Worm (Caenorhabditis elegans): ENCODE results near the gene F20C5.5.

DNA sequence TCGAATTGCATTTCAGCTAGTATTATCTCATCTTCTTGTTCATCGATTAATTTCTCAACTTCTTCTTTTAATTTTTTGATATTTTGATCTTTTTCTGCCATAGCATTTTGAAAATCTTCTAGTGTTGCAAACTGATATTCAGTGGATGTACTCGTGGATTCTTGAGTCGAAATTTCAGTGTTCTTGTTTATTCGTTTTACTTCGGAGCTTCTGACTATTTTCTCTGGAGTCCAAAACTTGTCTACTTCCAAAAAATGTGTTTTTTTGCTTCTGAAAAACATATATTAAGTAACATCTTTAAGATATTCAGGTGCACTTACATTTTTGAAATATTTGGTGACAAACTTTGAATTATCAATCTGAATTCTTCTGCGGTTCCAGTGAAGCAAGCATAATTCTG, at the start of gene F20C5.5:
- no peak for TF ChIP-seq unc-86 (tag; optimal IDR thresholded peaks at IDR 0.05)
- no peak for TF ChIP-seq ama-1 (optimal IDR thresholded peaks at IDR 0.05)
- TF ChIP-seq ceh-31 (tag; optimal IDR thresholded peaks at IDR 0.05) = no peak
- no peak for TF ChIP-seq tbx-7 (tag; optimal IDR thresholded peaks at IDR 0.05)
- TF ChIP-seq K02D7.2 (tag; optimal IDR thresholded peaks at IDR 0.05) = no peak
- TF ChIP-seq pha-2 (tag; optimal IDR thresholded peaks at IDR 0.05) = no peak
- TF ChIP-seq K09A11.1 (tag; optimal IDR thresholded peaks at IDR 0.05; ENCODE audit: insufficient read depth) = no peak
- TF ChIP-seq tbx-2 (tag; optimal IDR thresholded peaks at IDR 0.05) = no peak
- no peak for TF ChIP-seq rnt-1 (tag; optimal IDR thresholded peaks at IDR 0.05)
- TF ChIP-seq hlh-13 (GFP tag; optimal IDR thresholded peaks at IDR 0.05) = no peak
- TF ChIP-seq hlh-8 (tag; optimal IDR thresholded peaks at IDR 0.05) = no peak
- no peak for TF ChIP-seq pqm-1 (tag; optimal IDR thresholded peaks at IDR 0.05)
- no peak for TF ChIP-seq nhr-232 (tag; optimal IDR thresholded peaks at IDR 0.05)

Data from whole organism, late embryonic.